Fruit fly (Drosophila melanogaster) whole organism, embryonic: Measurements from ENCODE around the gene Herc4.

ENCODE experiments used
- ATbp ChIP-seq: fragments of 200-800 bp; sonication (Bioruptor generic); optimal IDR thresholded peaks from 2 replicates; lab custom pipeline; 2017; ENCODE audit warnings: missing biosample characterization, mild to moderate bottlenecking, missing genetic modification characterization, missing genetic modification reagents
- Abd-B ChIP-seq: fragments of 200-800 bp; sonication (Bioruptor generic); optimal IDR thresholded peaks from 2 replicates; lab custom pipeline; 2018; ENCODE audit warnings: missing biosample characterization, mild to moderate bottlenecking, missing genetic modification characterization, moderate library complexity
- Atf6 ChIP-seq: fragments of 200-800 bp; sonication (Bioruptor generic); IDR thresholded peaks from 2 replicates; pipeline ENCODE4 v1.3.6; 2022; ENCODE audit warnings: missing biosample characterization, missing genetic modification characterization
- CG1024 ChIP-seq: fragments of 200-800 bp; sonication (Bioruptor generic); IDR thresholded peaks from 2 replicates; pipeline ENCODE4 v1.3.6; 2022; ENCODE audit warnings: missing biosample characterization, missing genetic modification characterization
- CG10267 ChIP-seq: fragments of 200-800 bp; sonication (Bioruptor generic); optimal IDR thresholded peaks from 2 replicates; lab custom pipeline; 2018; ENCODE audit warnings: missing biosample characterization, mild to moderate bottlenecking, missing genetic modification characterization, moderate library complexity
- CG10431 ChIP-seq: fragments of 200-800 bp; sonication (Bioruptor generic); optimal IDR thresholded peaks from 3 replicates; lab custom pipeline; 2018; ENCODE audit warnings: missing biosample characterization, mild to moderate bottlenecking, missing genetic modification characterization
- CG11093 ChIP-seq: fragments of 200-800 bp; sonication (Bioruptor generic); IDR thresholded peaks from 3 replicates; pipeline ENCODE4 v1.3.6; 2022; ENCODE audit warnings: missing biosample characterization, missing genetic modification characterization
- CG11456 ChIP-seq: fragments of 200-800 bp; sonication (Bioruptor generic); IDR thresholded peaks from 3 replicates; pipeline ENCODE4 v1.3.6; 2022; ENCODE audit warnings: missing biosample characterization, missing genetic modification characterization
- CG12219 ChIP-seq: fragments of 200-800 bp; sonication (Bioruptor generic); optimal IDR thresholded peaks from 3 replicates; lab custom pipeline; 2018; ENCODE audit warnings: missing biosample characterization, mild to moderate bottlenecking, missing genetic modification characterization
- CG13123 ChIP-seq: fragments of 200-800 bp; sonication (Bioruptor generic); optimal IDR thresholded peaks from 2 replicates; lab custom pipeline; 2016; ENCODE audit warnings: missing biosample characterization, missing genetic modification characterization
- CG14441 ChIP-seq: fragments of 200-800 bp; sonication (Bioruptor generic); IDR thresholded peaks from 2 replicates; pipeline ENCODE4 v1.3.6; 2022; ENCODE audit warnings: missing biosample characterization, missing genetic modification characterization
- CG16779 ChIP-seq: fragments of 200-800 bp; sonication (Bioruptor generic); IDR thresholded peaks from 2 replicates; pipeline ENCODE4 v1.3.6; 2022; ENCODE audit warnings: missing biosample characterization, missing genetic modification characterization
- CG17328 ChIP-seq: fragments of 200-800 bp; sonication (Bioruptor generic); IDR thresholded peaks from 2 replicates; pipeline ENCODE4 v1.3.6; 2022; ENCODE audit warnings: missing biosample characterization, missing genetic modification characterization
- CG17359 ChIP-seq: fragments of 200-800 bp; sonication (Bioruptor generic); optimal IDR thresholded peaks from 3 replicates; lab custom pipeline; 2018; ENCODE audit warnings: missing biosample characterization, mild to moderate bottlenecking, missing genetic modification characterization, moderate library complexity
- CG1792 ChIP-seq: fragments of 200-800 bp; sonication (Bioruptor generic); optimal IDR thresholded peaks from 2 replicates; lab custom pipeline; 2016; ENCODE audit warnings: missing biosample characterization, missing genetic modification characterization
- CG18599 ChIP-seq: fragments of 200-800 bp; sonication (Bioruptor generic); optimal IDR thresholded peaks from 3 replicates; lab custom pipeline; 2017; ENCODE audit warnings: missing biosample characterization, missing genetic modification characterization, mild to moderate bottlenecking, moderate library complexity, missing genetic modification reagents
- CG30403 ChIP-seq: fragments of 200-800 bp; sonication (Bioruptor generic); optimal IDR thresholded peaks from 3 replicates; lab custom pipeline; 2016; ENCODE audit warnings: missing biosample characterization, missing genetic modification characterization
- CG32767 ChIP-seq: fragments of 200-800 bp; sonication (Bioruptor generic); IDR thresholded peaks from 2 replicates; pipeline ENCODE4 v1.3.6; 2022; ENCODE audit warnings: missing biosample characterization, missing genetic modification characterization
- CG3847 ChIP-seq: fragments of 200-800 bp; sonication (Bioruptor generic); IDR thresholded peaks from 2 replicates; pipeline ENCODE4 v1.3.6; 2022; ENCODE audit warnings: missing biosample characterization, missing genetic modification characterization
- CG4282 ChIP-seq: fragments of 200-800 bp; sonication (Bioruptor generic); optimal IDR thresholded peaks from 2 replicates; lab custom pipeline; 2016; ENCODE audit warnings: missing biosample characterization, missing genetic modification characterization
- CG43689 ChIP-seq: fragments of 200-800 bp; sonication (Bioruptor generic); IDR thresholded peaks from 2 replicates; pipeline ENCODE4 v1.3.6; 2022; ENCODE audit warnings: missing biosample characterization, missing genetic modification characterization
- CG4424 ChIP-seq: fragments of 200-800 bp; sonication (Bioruptor generic); optimal IDR thresholded peaks from 3 replicates; lab custom pipeline; 2016; ENCODE audit warnings: missing biosample characterization, missing genetic modification characterization
- CG7271 ChIP-seq: fragments of 200-800 bp; sonication (Bioruptor generic); optimal IDR thresholded peaks from 2 replicates; lab custom pipeline; 2018; ENCODE audit warnings: missing biosample characterization, mild to moderate bottlenecking, missing genetic modification characterization, moderate library complexity
- CG7745 ChIP-seq: fragments of 200-800 bp; sonication (Bioruptor generic); optimal IDR thresholded peaks from 2 replicates; lab custom pipeline; 2018; ENCODE audit warnings: missing biosample characterization, mild to moderate bottlenecking, missing genetic modification characterization, moderate library complexity
- CG9609 ChIP-seq: fragments of 200-800 bp; sonication (Bioruptor generic); optimal IDR thresholded peaks from 3 replicates; lab custom pipeline; 2016; ENCODE audit warnings: missing biosample characterization, missing genetic modification characterization
- CG9817 ChIP-seq: fragments of 200-800 bp; sonication (Bioruptor generic); optimal IDR thresholded peaks from 2 replicates; lab custom pipeline; 2018; ENCODE audit warnings: missing biosample characterization, mild to moderate bottlenecking, missing genetic modification characterization, moderate library complexity
- CG9876 ChIP-seq: fragments of 200-800 bp; sonication (Bioruptor generic); optimal IDR thresholded peaks from 2 replicates; lab custom pipeline; 2016; ENCODE audit warnings: missing biosample characterization, missing genetic modification characterization
- CG9932 ChIP-seq: fragments of 200-800 bp; sonication (Bioruptor generic); IDR thresholded peaks from 2 replicates; pipeline ENCODE4 v1.3.6; 2022; ENCODE audit warnings: missing biosample characterization, missing genetic modification characterization
- CkIIα-i1 ChIP-seq: fragments of 200-800 bp; sonication (Bioruptor generic); IDR thresholded peaks from 2 replicates; pipeline ENCODE4 v1.3.6; 2022; ENCODE audit warnings: missing biosample characterization, missing genetic modification characterization
- D19A ChIP-seq: fragments of 200-800 bp; optimal IDR thresholded peaks from 3 replicates; lab custom pipeline; 2019; ENCODE audit warnings: missing biosample characterization, mild to moderate bottlenecking, missing genetic modification characterization, moderate library complexity
- Dp ChIP-seq: fragments of 200-800 bp; sonication (Bioruptor generic); optimal IDR thresholded peaks from 2 replicates; lab custom pipeline; 2018; ENCODE audit warnings: missing biosample characterization, mild to moderate bottlenecking, missing genetic modification characterization, moderate library complexity
- Fer2 ChIP-seq: fragments of 200-800 bp; sonication (Bioruptor generic); optimal IDR thresholded peaks from 2 replicates; lab custom pipeline; 2018; ENCODE audit warnings: missing biosample characterization, mild to moderate bottlenecking, missing genetic modification characterization, moderate library complexity
- HLH54F ChIP-seq: fragments of 200-800 bp; sonication (Bioruptor generic); optimal IDR thresholded peaks from 3 replicates; lab custom pipeline; 2016; ENCODE audit warnings: missing biosample characterization, missing genetic modification characterization
- Hmx ChIP-seq: fragments of 200-800 bp; sonication (Bioruptor generic); optimal IDR thresholded peaks from 2 replicates; lab custom pipeline; 2016; ENCODE audit warnings: missing biosample characterization, missing genetic modification characterization
- Mad ChIP-seq: fragments of 200-800 bp; sonication (Bioruptor generic); optimal IDR thresholded peaks from 2 replicates; lab custom pipeline; 2016; ENCODE audit warnings: missing biosample characterization, missing genetic modification characterization
- Optix ChIP-seq: fragments of 200-800 bp; sonication (Bioruptor generic); IDR thresholded peaks from 3 replicates; pipeline ENCODE4 v1.3.6; 2022; ENCODE audit warnings: missing biosample characterization, missing genetic modification characterization
- Pdp1 ChIP-seq, 2 experiments: fragments of 200-800 bp; sonication (Bioruptor generic); optimal IDR thresholded peaks; 3 replicates each; lab custom pipeline; 2016; ENCODE audit warnings: missing biosample characterization in 2 of 2, missing genetic modification characterization in 2 of 2, mild to moderate bottlenecking in 1 of 2, moderate library complexity in 1 of 2
- Ptx1 ChIP-seq: fragments of 200-800 bp; sonication (Bioruptor generic); IDR thresholded peaks from 2 replicates; pipeline ENCODE4 v1.3.6; 2022; ENCODE audit warnings: missing biosample characterization, missing genetic modification characterization
- bsh ChIP-seq, 2 experiments: fragments of 200-800 bp; sonication (Bioruptor generic); optimal IDR thresholded peaks; 2 replicates each; lab custom pipeline; 2017 to 2018; ENCODE audit warnings: mild to moderate bottlenecking in 2 of 2, missing biosample characterization in 2 of 2, missing genetic modification characterization in 2 of 2, moderate library complexity in 1 of 2
- grn ChIP-seq: fragments of 200-800 bp; sonication (Bioruptor generic); optimal IDR thresholded peaks from 3 replicates; lab custom pipeline; 2017; ENCODE audit warnings: missing biosample characterization, missing genetic modification characterization
- lab ChIP-seq: fragments of 200-800 bp; sonication (Bioruptor generic); optimal IDR thresholded peaks from 3 replicates; lab custom pipeline; 2017; ENCODE audit warnings: missing biosample characterization, missing genetic modification characterization, mild to moderate bottlenecking, moderate library complexity, missing genetic modification reagents
- lola ChIP-seq, 3 experiments: fragments of >200 bp in 2 of 3; fragments of 200-800 bp in 1 of 3; sonication (Bioruptor generic) in 1 of 3; optimal IDR thresholded peaks; 2 replicates each; lab custom pipeline; 2017 to 2019; ENCODE audit warnings: missing biosample characterization in 3 of 3, missing genetic modification characterization in 3 of 3, mild to moderate bottlenecking in 1 of 3, moderate library complexity in 1 of 3
- mld ChIP-seq: fragments of 200-800 bp; sonication (Bioruptor generic); IDR thresholded peaks from 3 replicates; pipeline ENCODE4 v1.3.6; 2022; ENCODE audit warnings: missing biosample characterization, missing genetic modification characterization; ENCODE audit not compliant: partially characterized antibody
- pb ChIP-seq: fragments of 200-800 bp; sonication (Bioruptor generic); optimal IDR thresholded peaks from 3 replicates; lab custom pipeline; 2016; ENCODE audit warnings: missing biosample characterization, missing genetic modification characterization
- peb ChIP-seq: fragments of 200-800 bp; sonication (Bioruptor generic); IDR thresholded peaks from 2 replicates; pipeline ENCODE4 v1.3.6; 2022; ENCODE audit warnings: missing biosample characterization, missing genetic modification characterization
- pum ChIP-seq: fragments of 200-800 bp; sonication (Bioruptor generic); optimal IDR thresholded peaks from 2 replicates; lab custom pipeline; 2016; ENCODE audit warnings: missing biosample characterization, missing genetic modification characterization
- ranshi ChIP-seq: fragments of 200-800 bp; sonication (Bioruptor generic); IDR thresholded peaks from 2 replicates; pipeline ENCODE4 v1.3.6; 2022; ENCODE audit warnings: missing biosample characterization, missing genetic modification characterization
- rib ChIP-seq: fragments of 200-800 bp; sonication (Bioruptor generic); IDR thresholded peaks from 2 replicates; pipeline ENCODE4 v1.3.6; 2022; ENCODE audit warnings: missing biosample characterization, missing genetic modification characterization
- shn ChIP-seq: fragments of 200-800 bp; sonication (Bioruptor generic); optimal IDR thresholded peaks from 3 replicates; lab custom pipeline; 2016; ENCODE audit warnings: missing biosample characterization, missing genetic modification characterization
- slbo ChIP-seq: fragments of 200-800 bp; sonication (Bioruptor generic); IDR thresholded peaks from 2 replicates; pipeline ENCODE4 v1.3.6; 2022; ENCODE audit warnings: missing biosample characterization, missing genetic modification characterization
- tna ChIP-seq: fragments of 200-800 bp; sonication (Bioruptor generic); IDR thresholded peaks from 2 replicates; pipeline ENCODE4 v1.3.6; 2022; ENCODE audit warnings: missing biosample characterization, missing genetic modification characterization; ENCODE audit not compliant: partially characterized antibody
- twi ChIP-seq: fragments of 200-800 bp; optimal IDR thresholded peaks from 2 replicates; lab custom pipeline; 2019; ENCODE audit warnings: missing biosample characterization, mild to moderate bottlenecking, missing genetic modification characterization, moderate library complexity

Gene Herc4

DNA sequence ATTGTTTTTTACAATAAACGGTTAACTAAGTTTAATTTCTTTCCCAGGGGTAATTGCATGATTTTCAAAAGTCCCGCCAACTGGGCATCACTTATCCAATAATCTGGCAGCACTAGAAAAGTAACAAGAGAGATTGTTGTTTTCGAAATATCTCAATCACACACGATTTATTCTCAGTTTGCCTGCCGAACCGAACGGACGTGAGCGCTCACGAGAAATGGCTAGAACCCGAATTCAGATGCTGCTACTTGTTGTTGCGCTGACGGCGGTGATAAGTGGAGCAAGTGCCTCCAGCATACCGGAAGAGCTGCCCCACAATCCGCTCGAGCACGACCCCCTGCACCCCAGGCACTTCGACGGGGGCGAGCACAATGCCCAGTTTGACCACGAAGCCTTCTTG is 15.0 kb upstream of the Herc4 start, which contains the start of gene scf (continued):
- TF ChIP-seq ATbp (GFP tag; lab: Kevin White, UChicago) (no peak), CG11456 (GFP tag; lab: Robert Waterston, UW) (peak; percentile 49; the same call in 1 of the 3 replicates), CG1024 (no peak), grn (GFP tag; lab: Kevin White, UChicago) (no peak), CkIIα-i1 (no peak), mld (GFP tag; lab: Robert Waterston, UW) (no peak), Optix (GFP tag; lab: Robert Waterston, UW) (no peak), CG16779 (no peak), bsh (GFP tag; optimal IDR thresholded peaks at IDR 0.05; lab: Kevin White, UChicago) (no peak), CG43689 (GFP tag; lab: Robert Waterston, UW) (no peak), CG14441 (no peak), D19A (tag; lab: Kevin White, UChicago) (no peak), Hmx (GFP tag; lab: Kevin White, UChicago) (no peak), Abd-B (GFP tag; lab: Kevin White, UChicago) (no peak), peb (GFP tag; lab: Robert Waterston, UW) (no peak), slbo (GFP tag; lab: Robert Waterston, UW) (peak; percentile 40), CG9609 (GFP tag; lab: Kevin White, UChicago) (no peak), CG9817 (tag; lab: Kevin White, UChicago) (no peak), CG9876 (GFP tag; lab: Kevin White, UChicago) (no peak), tna (GFP tag; lab: Robert Waterston, UW) (no peak), pb (GFP tag; lab: Kevin White, UChicago) (peak; percentile 41), Ptx1 (GFP tag; lab: Robert Waterston, UW) (no peak), CG4424 (no peak), pum (no peak), CG3847 (GFP tag; lab: Robert Waterston, UW) (peak; percentile 48), lola (GFP tag; optimal IDR thresholded peaks at IDR 0.05; lab: Kevin White, UChicago) (no peak), CG18599 (GFP tag; lab: Kevin White, UChicago) (no peak), CG12219 (no peak), CG7745 (tag; lab: Kevin White, UChicago) (no peak), Pdp1 (GFP tag; optimal IDR thresholded peaks at IDR 0.05; lab: Kevin White, UChicago) (no peak), Fer2 (tag; lab: Kevin White, UChicago) (no peak), CG11093 (GFP tag; lab: Robert Waterston, UW) (no peak), CG17328 (no peak), lab (no peak), CG13123 (GFP tag; lab: Kevin White, UChicago) (no peak), ranshi (GFP tag; lab: Robert Waterston, UW) (peak; percentile 37; the same call in 1 of the 2 replicates), CG32767 (no peak), CG10267 (peak; percentile 17), CG17359 (tag; lab: Kevin White, UChicago) (no peak), HLH54F (no peak), Atf6 (GFP tag; lab: Robert Waterston, UW) (0 out of 2 replicates have a peak, but pooled peaks have one; percentile 24), twi (tag; lab: Kevin White, UChicago) (no peak), CG1792 (GFP tag; lab: Kevin White, UChicago) (no peak), CG7271 (tag; lab: Kevin White, UChicago) (no peak), rib (0 out of 2 replicates have a peak, but pooled peaks have one; percentile 13), Dp (peak; percentile 91), CG9932 (peak; percentile 36), CG4282 (GFP tag; lab: Kevin White, UChicago) (peak; percentile 28), CG10431 (GFP tag; lab: Kevin White, UChicago) (no peak), Mad (GFP tag; lab: Kevin White, UChicago) (no peak), shn (no peak), CG30403 (GFP tag; lab: Kevin White, UChicago) (no peak)
